Fruit fly (Drosophila melanogaster) whole organism, prepupa: ENCODE results near the gene Tcs5.

ENCODE experiments used
- Blimp-1 ChIP-seq: fragments of 200-800 bp; sonication (Bioruptor generic); optimal IDR thresholded peaks from 3 replicates; lab custom pipeline; 2017; ENCODE audit warnings: missing biosample characterization, missing genetic modification characterization, mild to moderate bottlenecking, moderate library complexity, missing genetic modification reagents
- CG10631 ChIP-seq: fragments of 200-800 bp; sonication (Bioruptor generic); optimal IDR thresholded peaks from 2 replicates; lab custom pipeline; 2016; ENCODE audit warnings: missing biosample characterization, missing genetic modification characterization
- CG10669 ChIP-seq: fragments of 200-800 bp; sonication (Bioruptor generic); optimal IDR thresholded peaks from 3 replicates; lab custom pipeline; 2018; ENCODE audit warnings: missing biosample characterization, mild to moderate bottlenecking, missing genetic modification characterization, moderate library complexity
- CG16779 ChIP-seq: fragments of 200-800 bp; sonication (Bioruptor generic); optimal IDR thresholded peaks from 3 replicates; lab custom pipeline; 2017; ENCODE audit warnings: missing biosample characterization, mild to moderate bottlenecking, missing genetic modification characterization
- CG6276 ChIP-seq: fragments of 200-800 bp; sonication (Bioruptor generic); optimal IDR thresholded peaks from 2 replicates; lab custom pipeline; 2017; ENCODE audit warnings: missing biosample characterization, mild to moderate bottlenecking, missing genetic modification characterization
- Gug ChIP-seq: fragments of 200-800 bp; sonication (Bioruptor generic); IDR thresholded peaks from 2 replicates; pipeline ENCODE4 v1.3.6; 2022; ENCODE audit warnings: missing biosample characterization, missing genetic modification characterization
- Hr38 ChIP-seq: sonication (Bioruptor generic); optimal IDR thresholded peaks from 2 replicates; lab custom pipeline; 2016; ENCODE audit warnings: missing biosample characterization, missing genetic modification characterization
- Hr39 ChIP-seq: fragments of 200-800 bp; sonication (Bioruptor generic); optimal IDR thresholded peaks from 2 replicates; lab custom pipeline; 2016; ENCODE audit warnings: missing biosample characterization, missing genetic modification characterization
- achi ChIP-seq: fragments of 200-800 bp; sonication (Bioruptor generic); optimal IDR thresholded peaks from 3 replicates; lab custom pipeline; 2016; ENCODE audit warnings: missing biosample characterization, missing genetic modification characterization
- dac ChIP-seq: fragments of 200-800 bp; sonication (Bioruptor generic); optimal IDR thresholded peaks from 2 replicates; lab custom pipeline; 2017; ENCODE audit warnings: missing biosample characterization, mild to moderate bottlenecking, missing genetic modification characterization
- dsx ChIP-seq: fragments of 200-800 bp; optimal IDR thresholded peaks from 3 replicates; lab custom pipeline; 2019; ENCODE audit warnings: missing biosample characterization, mild to moderate bottlenecking, missing genetic modification characterization, moderate library complexity; ENCODE audit not compliant: poor library complexity, severe bottlenecking
- lz ChIP-seq: fragments of 200-800 bp; sonication (Bioruptor generic); optimal IDR thresholded peaks from 3 replicates; lab custom pipeline; 2016; ENCODE audit warnings: missing biosample characterization, missing genetic modification characterization
- pdm3 ChIP-seq: fragments of 200-800 bp; sonication (Bioruptor generic); optimal IDR thresholded peaks from 3 replicates; lab custom pipeline; 2016; ENCODE audit warnings: missing biosample characterization, missing genetic modification characterization

dm6 chr3L:5130508-5130907 lies 8.7 kb downstream of the Tcs5 start:
- TF ChIP-seq Blimp-1 (GFP tag; lab: Kevin White, UChicago) = no peak
- TF ChIP-seq CG6276 (GFP tag; lab: Kevin White, UChicago) = no peak
- no peak for TF ChIP-seq dsx (GFP tag; lab: Kevin White, UChicago)
- no peak for TF ChIP-seq Hr39 (GFP tag; lab: Kevin White, UChicago)
- TF ChIP-seq achi (GFP tag; lab: Kevin White, UChicago) = no peak
- no peak for TF ChIP-seq Hr38 (GFP tag; lab: Kevin White, UChicago)
- no peak for TF ChIP-seq lz (GFP tag; lab: Kevin White, UChicago)
- no peak for TF ChIP-seq CG16779
- TF ChIP-seq dac = no peak
- TF ChIP-seq CG10669 (GFP tag; lab: Kevin White, UChicago) = no peak
- no peak for TF ChIP-seq pdm3 (GFP tag; lab: Kevin White, UChicago)
- no peak for TF ChIP-seq Gug
- no peak for TF ChIP-seq CG10631
